Worm (Caenorhabditis elegans) whole organism, young adult: ENCODE data around the gene hizr-1.

Experiments
- F22D6.2 ChIP-seq: sonication (generic microtip); optimal IDR thresholded peaks from 2 replicates; lab custom pipeline; 2016; ENCODE audit warnings: mild to moderate bottlenecking, missing genetic modification characterization, missing compliant biosample characterization
- F39B2.1 ChIP-seq: fragments of 200-800 bp; sonication (Bioruptor generic); IDR thresholded peaks from 2 replicates; pipeline ENCODE4 v1.3.6; 2022; ENCODE audit warnings: missing genetic modification reagents, missing genetic modification characterization, missing compliant biosample characterization
- akir-1 ChIP-seq: fragments of 200-800 bp; sonication (Bioruptor generic); optimal IDR thresholded peaks from 2 replicates; lab custom pipeline; 2018; ENCODE audit warnings: mild to moderate bottlenecking, missing genetic modification characterization, moderate library complexity, missing compliant biosample characterization
- ama-1 ChIP-seq, 3 experiments: fragments of 150-350 bp in 1 of 3; sonication (generic microtip) in 2 of 3; optimal IDR thresholded peaks; 2 replicates each; lab custom pipeline; 2014 to 2018; ENCODE audit warnings: missing biosample characterization in 2 of 3, missing genetic modification characterization in 2 of 3, missing genetic modification reagents in 2 of 3
- bed-2 ChIP-seq: fragments of 200-800 bp; sonication (Bioruptor generic); IDR thresholded peaks from 2 replicates; pipeline ENCODE4 v1.3.6; 2022; ENCODE audit warnings: missing genetic modification reagents, missing genetic modification characterization, missing compliant biosample characterization
- lsy-27 ChIP-seq: sonication (generic microtip); optimal IDR thresholded peaks from 2 replicates; lab custom pipeline; 2017; ENCODE audit warnings: missing genetic modification characterization, mild to moderate bottlenecking, missing compliant biosample characterization, antibody characterized with exemption, missing genotype, borderline replicate concordance; ENCODE audit not compliant: insufficient read depth
- nfya-1 ChIP-seq: sonication (generic microtip); optimal IDR thresholded peaks from 2 replicates; lab custom pipeline; 2017; ENCODE audit warnings: antibody characterized with exemption, missing compliant biosample characterization, missing genetic modification characterization, borderline replicate concordance; ENCODE audit not compliant: insufficient read depth
- pha-4 ChIP-seq: fragments of 150-350 bp; sonication (generic microtip); optimal IDR thresholded peaks from 2 replicates; lab custom pipeline; 2014; ENCODE audit warnings: missing biosample characterization, missing genetic modification reagents, missing genetic modification characterization
- repo-1 ChIP-seq: sonication (generic microtip); optimal IDR thresholded peaks from 2 replicates; lab custom pipeline; 2017; ENCODE audit warnings: mild to moderate bottlenecking, missing genetic modification characterization, missing compliant biosample characterization
- snpc-1.1 ChIP-seq: sonication (generic microtip); optimal IDR thresholded peaks from 2 replicates; lab custom pipeline; 2017; ENCODE audit warnings: missing genetic modification characterization, mild to moderate bottlenecking, missing compliant biosample characterization, antibody characterized with exemption, moderate library complexity, missing genotype, missing genetic modification reagents; ENCODE audit not compliant: insufficient read depth

DNA sequence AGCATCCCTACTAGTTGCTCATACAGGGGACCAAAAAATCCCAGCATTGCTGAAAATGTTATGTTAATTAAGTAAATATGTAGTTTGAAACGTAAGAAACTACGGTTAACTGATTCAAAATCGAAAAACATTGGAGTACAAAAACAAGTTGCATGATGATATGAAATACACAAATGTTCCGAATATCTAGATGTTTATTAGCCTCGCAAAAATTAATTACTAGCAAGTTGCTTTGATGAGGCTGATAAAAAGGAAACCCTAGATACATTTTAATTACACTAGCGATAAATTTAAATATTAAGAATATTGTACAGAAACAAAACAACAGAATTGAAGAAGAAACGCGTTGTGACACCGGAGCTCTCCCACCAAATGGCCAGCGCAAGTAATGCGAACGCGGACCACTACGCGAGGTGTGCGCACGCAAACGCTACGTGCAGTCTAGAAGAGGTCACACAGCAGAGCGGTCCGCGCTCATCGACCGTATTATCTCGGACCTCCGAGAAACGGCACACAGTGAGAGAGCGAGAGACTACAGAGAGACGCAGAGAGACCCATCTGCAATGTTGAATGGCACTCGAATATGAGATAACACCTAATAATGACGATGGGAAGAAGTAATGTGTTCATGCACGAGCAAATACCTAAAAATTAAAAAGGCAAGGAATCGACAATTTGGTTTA is 21.3 kb upstream of the hizr-1 start, which contains the start of gene inx-2:
- TF ChIP-seq lsy-27 (tag; lab: Kevin White, UChicago) (no peak), F22D6.2 (tag; lab: Kevin White, UChicago) (no peak), ama-1 (optimal IDR thresholded peaks at IDR 0.05; lab: Kevin White, UChicago) (no peak), ama-1 (GFP tag; optimal IDR thresholded peaks at IDR 0.05; lab: Kevin White, UChicago) (no peak), nfya-1 (tag; lab: Kevin White, UChicago) (no peak), pha-4 (tag; lab: Kevin White, UChicago) (no peak), akir-1 (GFP tag; lab: Kevin White, UChicago) (no peak), snpc-1.1 (tag; lab: Kevin White, UChicago) (no peak), F39B2.1 (no peak), bed-2 (GFP tag; lab: Robert Waterston, UW) (no peak), repo-1 (tag; lab: Kevin White, UChicago) (no peak)
